Worm (Caenorhabditis elegans) whole organism, mixed stage, embryonic: ENCODE results near the gene nra-1.

Source experiments
- nhr-28 ChIP-seq: fragments of 150-350 bp; optimal IDR thresholded peaks from 2 replicates; lab custom pipeline; 2014; ENCODE audit warnings: missing biosample characterization, missing genetic modification characterization
- sem-2 ChIP-seq: fragments of 200-800 bp; sonication (Bioruptor generic); optimal IDR thresholded peaks from 2 replicates; lab custom pipeline; 2018; ENCODE audit warnings: mild to moderate bottlenecking, missing genetic modification characterization, missing compliant biosample characterization

DNA sequence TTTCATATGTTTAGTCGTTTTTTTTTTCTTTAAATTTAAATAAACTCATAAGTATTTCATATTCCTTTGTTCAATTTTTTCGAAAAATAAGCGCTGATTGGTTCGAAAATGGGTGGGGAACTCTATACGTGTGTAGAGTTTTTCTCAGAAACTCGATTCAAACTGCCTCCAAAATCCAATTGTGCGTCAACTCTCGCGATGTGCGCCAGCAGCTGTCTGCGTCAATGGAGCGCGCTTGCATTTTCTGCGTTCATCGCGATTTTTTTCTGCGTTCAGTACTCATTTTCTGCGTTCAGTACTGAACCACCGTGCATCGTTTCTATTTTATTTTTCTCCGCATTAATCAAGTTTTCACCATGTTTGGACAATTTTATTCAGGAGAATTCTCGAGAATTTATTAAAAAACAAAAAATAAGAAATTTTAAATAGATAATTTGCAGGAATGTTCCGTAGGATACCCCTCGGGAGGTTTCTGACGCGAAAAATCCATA lies 34.3 kb downstream of the nra-1 start, which contains the start of gene eelo-2:
- no peak for TF ChIP-seq nhr-28 (tag; lab: Kevin White, UChicago)
- no peak for TF ChIP-seq sem-2 (GFP tag; lab: Kevin White, UChicago)
